Worm (Caenorhabditis elegans): ENCODE results near the gene F58G1.7.

Gene F58G1.7

ce11 chrII:12918960-12919553 is 29.0 kb downstream of the F58G1.7 start, which contains the start of the genes F58G1.2 and wago-4:
TSS of gene F58G1.2 (minus strand) at chrII:12919010.
TSS of gene wago-4 (plus strand) at chrII:12919551.
- no peak for TF ChIP-seq T23F11.4 (GFP tag; optimal IDR thresholded peaks at IDR 0.05)
- no peak for TF ChIP-seq pax-1 (tag; optimal IDR thresholded peaks at IDR 0.05)
- no peak for TF ChIP-seq pha-4 (tag; optimal IDR thresholded peaks at IDR 0.05)
- no peak for TF ChIP-seq C08G9.2 (tag; optimal IDR thresholded peaks at IDR 0.05)
- TF ChIP-seq ceh-19 (GFP tag; optimal IDR thresholded peaks at IDR 0.05) = no peak
- TF ChIP-seq madf-2 (tag; optimal IDR thresholded peaks at IDR 0.05) = no peak
- no peak for TF ChIP-seq pqm-1 (tag; optimal IDR thresholded peaks at IDR 0.05)
- no peak for TF ChIP-seq che-1 (tag; optimal IDR thresholded peaks at IDR 0.05)
- TF ChIP-seq elt-2 (tag; optimal IDR thresholded peaks at IDR 0.05) = no peak
- no peak for TF ChIP-seq ceh-24 (tag; optimal IDR thresholded peaks at IDR 0.05)
- no peak for TF ChIP-seq unc-42 (tag; optimal IDR thresholded peaks at IDR 0.05)
- no peak for TF ChIP-seq Y22D7AL.16 (tag; optimal IDR thresholded peaks at IDR 0.05)
- TF ChIP-seq sdc-2 (tag; optimal IDR thresholded peaks at IDR 0.05) = no peak
- no peak for TF ChIP-seq unc-3 (GFP tag; conservative IDR thresholded peaks at IDR 0.05)
- TF ChIP-seq unc-3 (tag; optimal IDR thresholded peaks at IDR 0.05) = no peak
- no peak for TF ChIP-seq ttx-3 (tag; optimal IDR thresholded peaks at IDR 0.05)
- no peak for TF ChIP-seq eyg-1 (tag; optimal IDR thresholded peaks at IDR 0.05)
- TF ChIP-seq hlh-6 (tag; optimal IDR thresholded peaks at IDR 0.05) = no peak

ce11 chrII:12914514-12915075 is 33.5 kb downstream of the F58G1.7 start, which contains the start of gene F35C5.12:
TSS of gene F35C5.12 (minus strand) at chrII:12914564.
- TF ChIP-seq tbx-7 (tag; optimal IDR thresholded peaks at IDR 0.05) (peak; percentile 2), sdc-2 (tag; optimal IDR thresholded peaks at IDR 0.05) (no peak), ceh-31 (tag; optimal IDR thresholded peaks at IDR 0.05) (peak; percentile 34), C08G9.2 (tag; optimal IDR thresholded peaks at IDR 0.05) (peak; percentile 44), ceh-18 (tag; optimal IDR thresholded peaks at IDR 0.05) (no peak)

ce11 chrII:12908779-12909178 is 39.3 kb downstream of the F58G1.7 start, which contains the start of gene ddn-2:
TSS of gene ddn-2 (plus strand) at chrII:12909079.
- TF ChIP-seq ceh-34 (tag; optimal IDR thresholded peaks at IDR 0.05) (no peak), ceh-6 (GFP tag; optimal IDR thresholded peaks at IDR 0.05) (no peak), unc-55 (GFP tag; optimal IDR thresholded peaks at IDR 0.05) (no peak), ceh-30 (tag; optimal IDR thresholded peaks at IDR 0.05) (no peak), unc-42 (tag; optimal IDR thresholded peaks at IDR 0.05) (no peak), K09A11.1 (tag; optimal IDR thresholded peaks at IDR 0.05; ENCODE audit: insufficient read depth) (no peak), tbx-7 (tag; optimal IDR thresholded peaks at IDR 0.05) (no peak), unc-3 (GFP tag; conservative IDR thresholded peaks at IDR 0.05) (no peak), unc-3 (tag; optimal IDR thresholded peaks at IDR 0.05) (no peak), ceh-19 (GFP tag; optimal IDR thresholded peaks at IDR 0.05) (no peak), odd-2 (tag; optimal IDR thresholded peaks at IDR 0.05) (no peak), sox-4 (tag; optimal IDR thresholded peaks at IDR 0.05) (no peak), hlh-15 (tag; optimal IDR thresholded peaks at IDR 0.05) (no peak), pag-3 (tag; optimal IDR thresholded peaks at IDR 0.05; ENCODE audit: borderline replicate concordance) (no peak), tbx-2 (tag; optimal IDR thresholded peaks at IDR 0.05) (no peak), fkh-10 (GFP tag; optimal IDR thresholded peaks at IDR 0.05) (no peak), sdc-2 (tag; optimal IDR thresholded peaks at IDR 0.05) (no peak), ceh-45 (GFP tag; IDR thresholded peaks at IDR 0.05) (no peak), ets-4 (tag; optimal IDR thresholded peaks at IDR 0.05) (no peak), fax-1 (tag; optimal IDR thresholded peaks at IDR 0.05) (no peak)

- TF ChIP-seq hlh-6 (tag; optimal IDR thresholded peaks at IDR 0.05) (no peak), K02D7.2 (tag; optimal IDR thresholded peaks at IDR 0.05) (no peak), madf-2 (tag; optimal IDR thresholded peaks at IDR 0.05) (no peak), ceh-34 (tag; optimal IDR thresholded peaks at IDR 0.05) (no peak), dve-1 (tag; optimal IDR thresholded peaks at IDR 0.05) (no peak), hlh-8 (tag; optimal IDR thresholded peaks at IDR 0.05) (no peak), lin-11 (tag; optimal IDR thresholded peaks at IDR 0.05) (no peak), sox-2 (GFP tag; IDR thresholded peaks at IDR 0.05) (no peak), C38D4.7 (GFP tag; optimal IDR thresholded peaks at IDR 0.05) (no peak), unc-86 (tag; optimal IDR thresholded peaks at IDR 0.05) (no peak), mec-3 (tag; optimal IDR thresholded peaks at IDR 0.05; ENCODE audit: borderline replicate concordance) (no peak), ttx-3 (tag; optimal IDR thresholded peaks at IDR 0.05) (no peak)
Measured at ce11 chrII:12907070-12907469, 41.0 kb downstream of the F58G1.7 start, which contains the start of gene nspb-11. TSS of gene nspb-11 (plus strand) at chrII:12907370.

Data from whole organism, late embryonic.